Worm (Caenorhabditis elegans) whole organism, mixed stage, embryonic: ENCODE data around the gene K08F4.5.

Experiments
- M03D4.4 ChIP-seq: sonication (generic microtip); optimal IDR thresholded peaks from 2 replicates; lab custom pipeline; 2017; ENCODE audit warnings: mild to moderate bottlenecking, missing genetic modification characterization, missing compliant biosample characterization
- bed-3 ChIP-seq: fragments of 200-800 bp; sonication (Bioruptor generic); optimal IDR thresholded peaks from 3 replicates; lab custom pipeline; 2018; ENCODE audit warnings: mild to moderate bottlenecking, missing genetic modification characterization, moderate library complexity, missing compliant biosample characterization
- ceh-39 ChIP-seq: fragments of 150-350 bp; optimal IDR thresholded peaks from 2 replicates; lab custom pipeline; 2014; ENCODE audit warnings: missing biosample characterization, missing genetic modification characterization
- ceh-43 ChIP-seq: fragments of 200-800 bp; sonication (Bioruptor generic); optimal IDR thresholded peaks from 2 replicates; lab custom pipeline; 2018; ENCODE audit warnings: mild to moderate bottlenecking, missing genetic modification characterization, moderate library complexity, missing compliant biosample characterization
- ceh-83 ChIP-seq: fragments of 200-800 bp; sonication (Bioruptor generic); optimal IDR thresholded peaks from 2 replicates; lab custom pipeline; 2018; ENCODE audit warnings: mild to moderate bottlenecking, missing genetic modification characterization, missing compliant biosample characterization
- ces-1 ChIP-seq: fragments of 150-350 bp; optimal IDR thresholded peaks from 2 replicates; lab custom pipeline; 2014; ENCODE audit warnings: missing biosample characterization, missing genetic modification reagents, missing genetic modification characterization
- cnd-1 ChIP-seq: fragments of 200-800 bp; sonication (Bioruptor generic); optimal IDR thresholded peaks from 2 replicates; lab custom pipeline; 2018; ENCODE audit warnings: mild to moderate bottlenecking, missing genetic modification characterization, missing compliant biosample characterization
- drap-1 ChIP-seq: fragments of 200-800 bp; sonication (Bioruptor generic); optimal IDR thresholded peaks from 3 replicates; lab custom pipeline; 2018; ENCODE audit warnings: mild to moderate bottlenecking, missing genetic modification characterization, missing compliant biosample characterization
- elt-1 ChIP-seq: sonication (generic microtip); optimal IDR thresholded peaks from 2 replicates; lab custom pipeline; 2017; ENCODE audit warnings: missing genetic modification characterization, mild to moderate bottlenecking, missing compliant biosample characterization, antibody characterized with exemption, moderate library complexity, borderline replicate concordance; ENCODE audit not compliant: insufficient read depth
- elt-3 ChIP-seq: fragments of 150-350 bp; optimal IDR thresholded peaks from 2 replicates; lab custom pipeline; 2014; ENCODE audit warnings: missing biosample characterization, missing genetic modification characterization
- flh-1 ChIP-seq: fragments of 200-800 bp; sonication (Bioruptor generic); optimal IDR thresholded peaks from 2 replicates; lab custom pipeline; 2018; ENCODE audit warnings: mild to moderate bottlenecking, missing genetic modification characterization, moderate library complexity, missing compliant biosample characterization
- lin-13 ChIP-seq: fragments of 150-350 bp; optimal IDR thresholded peaks from 2 replicates; lab custom pipeline; 2014; ENCODE audit warnings: missing biosample characterization, missing genetic modification characterization
- lsy-2 ChIP-seq: fragments of 150-350 bp; optimal IDR thresholded peaks from 2 replicates; lab custom pipeline; 2014; ENCODE audit warnings: missing biosample characterization, missing genetic modification characterization
- mab-5 ChIP-seq: fragments of 150-350 bp; optimal IDR thresholded peaks from 2 replicates; lab custom pipeline; 2014; ENCODE audit warnings: missing biosample characterization, missing genetic modification characterization
- mep-1 ChIP-seq: fragments of 150-350 bp; optimal IDR thresholded peaks from 2 replicates; lab custom pipeline; 2017; ENCODE audit warnings: missing biosample characterization, missing genetic modification reagents, missing genetic modification characterization, inconsistent platforms
- mls-2 ChIP-seq: sonication (generic microtip); optimal IDR thresholded peaks from 2 replicates; lab custom pipeline; 2016; ENCODE audit warnings: mild to moderate bottlenecking, missing genetic modification characterization, moderate library complexity, missing compliant biosample characterization
- nhr-12 ChIP-seq: fragments of 150-350 bp; optimal IDR thresholded peaks from 2 replicates; lab custom pipeline; 2014; ENCODE audit warnings: missing biosample characterization, missing genetic modification characterization
- nhr-237 ChIP-seq: fragments of 150-350 bp; optimal IDR thresholded peaks from 2 replicates; lab custom pipeline; 2014; ENCODE audit warnings: missing biosample characterization, missing genetic modification characterization
- nhr-28 ChIP-seq: fragments of 150-350 bp; optimal IDR thresholded peaks from 2 replicates; lab custom pipeline; 2014; ENCODE audit warnings: missing biosample characterization, missing genetic modification characterization
- nhr-76 ChIP-seq: sonication (generic microtip); optimal IDR thresholded peaks from 2 replicates; lab custom pipeline; 2017; ENCODE audit warnings: missing biosample characterization, missing genetic modification characterization
- sem-2 ChIP-seq: fragments of 200-800 bp; sonication (Bioruptor generic); optimal IDR thresholded peaks from 2 replicates; lab custom pipeline; 2018; ENCODE audit warnings: mild to moderate bottlenecking, missing genetic modification characterization, missing compliant biosample characterization
- snpc-4 ChIP-seq: fragments of 150-350 bp; optimal IDR thresholded peaks from 2 replicates; lab custom pipeline; 2014; ENCODE audit warnings: missing biosample characterization, missing genetic modification characterization
- sptf-1 ChIP-seq: sonication (generic microtip); optimal IDR thresholded peaks from 2 replicates; lab custom pipeline; 2017; ENCODE audit warnings: mild to moderate bottlenecking, missing genetic modification characterization, moderate library complexity, missing compliant biosample characterization
- tbx-8 ChIP-seq: fragments of 200-800 bp; sonication (Bioruptor generic); optimal IDR thresholded peaks from 2 replicates; lab custom pipeline; 2018; ENCODE audit warnings: mild to moderate bottlenecking, missing genetic modification characterization, moderate library complexity, missing compliant biosample characterization
- unc-120 ChIP-seq: sonication (generic microtip); optimal IDR thresholded peaks from 2 replicates; lab custom pipeline; 2017; ENCODE audit warnings: missing genetic modification characterization, missing compliant biosample characterization; ENCODE audit not compliant: poor library complexity, severe bottlenecking
- unc-39 ChIP-seq: fragments of 150-350 bp; optimal IDR thresholded peaks from 2 replicates; lab custom pipeline; 2014; ENCODE audit warnings: missing biosample characterization, missing genetic modification characterization
- unc-62 ChIP-seq: fragments of 150-350 bp; optimal IDR thresholded peaks from 2 replicates; lab custom pipeline; 2014; ENCODE audit warnings: missing biosample characterization, missing genetic modification reagents, missing genetic modification characterization
- ztf-11 ChIP-seq: fragments of 150-350 bp; optimal IDR thresholded peaks from 2 replicates; lab custom pipeline; 2014; ENCODE audit warnings: missing biosample characterization, missing genetic modification characterization

K08F4.5 gene

ce11 chrIV:10126544-10126943, 9.2 kb downstream of the K08F4.5 start, which contains the start of gene ctf-18:
TSS of gene ctf-18 (minus strand) at chrIV:10126644.
- TF ChIP-seq mls-2 (tag; lab: Kevin White, UChicago) (no peak), elt-3 (tag; lab: Kevin White, UChicago) (no peak), nhr-237 (tag; lab: Kevin White, UChicago) (no peak), drap-1 (GFP tag; lab: Kevin White, UChicago) (no peak), ces-1 (GFP tag; lab: Kevin White, UChicago) (no peak), lsy-2 (tag; lab: Kevin White, UChicago) (no peak)
- TF ChIP-seq, all 35 proteins: peak for 0

- TF ChIP-seq bed-3 (GFP tag; lab: Kevin White, UChicago) = no peak
- TF ChIP-seq drap-1 (GFP tag; lab: Kevin White, UChicago) = no peak
- TF ChIP-seq lin-13 (tag; lab: Kevin White, UChicago) = no peak
- no peak for TF ChIP-seq ceh-43 (GFP tag; lab: Kevin White, UChicago)
- no peak for TF ChIP-seq mep-1 (tag; lab: Kevin White, UChicago)
- TF ChIP-seq nhr-12 (tag; lab: Kevin White, UChicago) = no peak
- TF ChIP-seq unc-120 (tag; lab: Kevin White, UChicago) = no peak
- no peak for TF ChIP-seq ztf-11 (tag; lab: Kevin White, UChicago)
- TF ChIP-seq nhr-76 (tag; lab: Kevin White, UChicago) = no peak
- TF ChIP-seq nhr-28 (tag; lab: Kevin White, UChicago) = no peak
- TF ChIP-seq elt-1 (tag; lab: Kevin White, UChicago) = no peak
- no peak for TF ChIP-seq sem-2 (GFP tag; lab: Kevin White, UChicago)
- TF ChIP-seq tbx-8 (GFP tag; lab: Kevin White, UChicago) = no peak
- TF ChIP-seq elt-3 (tag; lab: Kevin White, UChicago) = no peak
These were observed 13.5 kb downstream of the K08F4.5 start, which contains the start of gene irld-21 for ce11 chrIV:10122205-10122604. TSS of gene irld-21 (minus strand) at chrIV:10122305.

- TF ChIP-seq ceh-39 (no peak), lin-13 (tag; lab: Kevin White, UChicago) (no peak), elt-1 (tag; lab: Kevin White, UChicago) (no peak), unc-62 (no peak)
These were observed 19.0 kb downstream of the K08F4.5 start for ce11 chrIV:10116765-10117164.

ce11 chrIV:10115142-10115541, 20.6 kb downstream of the K08F4.5 start, which contains the start of gene C04G2.10:
TSS of gene C04G2.10 (plus strand) at chrIV:10115442.
- TF ChIP-seq unc-39 (tag; lab: Kevin White, UChicago) = no peak
- TF ChIP-seq lsy-2 (tag; lab: Kevin White, UChicago) = no peak
- TF ChIP-seq, all 35 proteins: peak for 0

- TF ChIP-seq drap-1 (GFP tag; lab: Kevin White, UChicago) = no peak
- no peak for TF ChIP-seq M03D4.4 (tag; lab: Kevin White, UChicago)
- no peak for TF ChIP-seq elt-3 (tag; lab: Kevin White, UChicago)
- no peak for TF ChIP-seq ceh-39
- no peak for TF ChIP-seq mep-1 (tag; lab: Kevin White, UChicago)
- no peak for TF ChIP-seq sem-2 (GFP tag; lab: Kevin White, UChicago)
- TF ChIP-seq ceh-83 (GFP tag; lab: Kevin White, UChicago) = no peak
- TF ChIP-seq flh-1 (GFP tag; lab: Kevin White, UChicago) = no peak
- TF ChIP-seq bed-3 (GFP tag; lab: Kevin White, UChicago) = no peak
- no peak for TF ChIP-seq ceh-43 (GFP tag; lab: Kevin White, UChicago)
These were observed 23.1 kb downstream of the K08F4.5 start, which contains the start of gene nsph-3.2 for ce11 chrIV:10112570-10112969. TSS of gene nsph-3.2 (plus strand) at chrIV:10112870.

- TF ChIP-seq snpc-4 = no peak
- no peak for TF ChIP-seq tbx-8 (GFP tag; lab: Kevin White, UChicago)
- TF ChIP-seq nhr-12 (tag; lab: Kevin White, UChicago) = no peak
- TF ChIP-seq bed-3 (GFP tag; lab: Kevin White, UChicago) = no peak
- no peak for TF ChIP-seq elt-3 (tag; lab: Kevin White, UChicago)
- TF ChIP-seq lsy-2 (tag; lab: Kevin White, UChicago) = no peak
- TF ChIP-seq ceh-43 (GFP tag; lab: Kevin White, UChicago) = no peak
- no peak for TF ChIP-seq sptf-1 (tag; lab: Kevin White, UChicago)
- TF ChIP-seq unc-120 (tag; lab: Kevin White, UChicago) = no peak
- TF ChIP-seq M03D4.4 (tag; lab: Kevin White, UChicago) = no peak
- no peak for TF ChIP-seq lin-13 (tag; lab: Kevin White, UChicago)
- TF ChIP-seq ceh-39 = no peak
- no peak for TF ChIP-seq unc-39 (tag; lab: Kevin White, UChicago)
- no peak for TF ChIP-seq mab-5 (tag; lab: Kevin White, UChicago)
- no peak for TF ChIP-seq sem-2 (GFP tag; lab: Kevin White, UChicago)
- TF ChIP-seq cnd-1 = no peak
These were observed 24.3 kb downstream of the K08F4.5 start, which contains the start of gene spch-1 for ce11 chrIV:10111441-10111840. TSS of gene spch-1 (minus strand) at chrIV:10111541.
